Worm (Caenorhabditis elegans): Measurements from ENCODE around the gene srv-14.

srv-14 gene

ce11 chrIV:15847096-15847495 lies 46.9 kb downstream of the srv-14 start, which contains the start of gene Y105C5A.1269:
Gene Y105C5A.1269 (plus strand): TSS chrIV:15847396.
- TF ChIP-seq unc-86 (tag; optimal IDR thresholded peaks at IDR 0.05) (no peak), elt-4 (tag; optimal IDR thresholded peaks at IDR 0.05) (no peak), fax-1 (tag; optimal IDR thresholded peaks at IDR 0.05) (no peak), pax-1 (tag; optimal IDR thresholded peaks at IDR 0.05) (no peak), tbx-7 (tag; optimal IDR thresholded peaks at IDR 0.05) (no peak), ceh-30 (tag; optimal IDR thresholded peaks at IDR 0.05) (no peak), hlh-8 (tag; optimal IDR thresholded peaks at IDR 0.05) (no peak), tbx-2 (tag; optimal IDR thresholded peaks at IDR 0.05) (no peak), T23F11.4 (GFP tag; optimal IDR thresholded peaks at IDR 0.05) (no peak), odd-2 (tag; optimal IDR thresholded peaks at IDR 0.05) (no peak), eyg-1 (tag; optimal IDR thresholded peaks at IDR 0.05) (no peak), unc-55 (GFP tag; optimal IDR thresholded peaks at IDR 0.05) (no peak), elt-2 (tag; optimal IDR thresholded peaks at IDR 0.05) (no peak), ref-2 (tag; optimal IDR thresholded peaks at IDR 0.05) (no peak), unc-42 (tag; optimal IDR thresholded peaks at IDR 0.05) (no peak), hlh-6 (tag; optimal IDR thresholded peaks at IDR 0.05) (no peak)

ce11 chrIV:15846553-15846952 lies 47.5 kb downstream of the srv-14 start, which contains the start of gene Y105C5A.1270:
Gene Y105C5A.1270 (minus strand): TSS chrIV:15846653.
- TF ChIP-seq ref-2 (tag; optimal IDR thresholded peaks at IDR 0.05) (no peak), K02D7.2 (tag; optimal IDR thresholded peaks at IDR 0.05) (no peak)

DNA sequence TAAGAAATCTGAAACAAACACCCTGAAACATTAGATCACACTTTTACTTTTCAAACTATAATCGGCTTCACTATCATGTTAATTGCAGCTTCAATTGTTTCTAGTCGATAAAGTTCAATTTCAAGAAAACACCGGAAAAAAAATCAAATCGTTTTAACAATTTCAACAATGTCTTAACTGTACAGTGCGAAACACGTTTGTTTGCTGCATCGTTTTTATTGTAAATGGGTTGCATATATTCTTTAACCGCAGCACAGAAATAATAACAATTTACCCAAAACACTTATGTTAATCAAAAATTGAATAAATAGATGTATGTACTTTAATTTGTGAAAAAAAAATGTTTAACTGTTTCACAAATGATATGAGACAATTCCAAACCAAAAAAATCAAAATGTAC lies 50.0 kb downstream of the srv-14 start:
- no peak for TF ChIP-seq ceh-2 (tag; optimal IDR thresholded peaks at IDR 0.05)
- no peak for TF ChIP-seq ztf-16 (tag; optimal IDR thresholded peaks at IDR 0.05)
- TF ChIP-seq ceh-14 (tag; optimal IDR thresholded peaks at IDR 0.05): no peak
- TF ChIP-seq unc-55 (GFP tag; optimal IDR thresholded peaks at IDR 0.05): no peak
- TF ChIP-seq che-1 (tag; optimal IDR thresholded peaks at IDR 0.05): no peak
- TF ChIP-seq ceh-6 (GFP tag; optimal IDR thresholded peaks at IDR 0.05): no peak

Data from whole organism, late embryonic.